Fruit fly (Drosophila melanogaster) whole organism, embryonic: ENCODE measurements around the gene CG10492.

ENCODE experiments used
- Adf1 ChIP-seq: fragments of 200-800 bp; sonication (Bioruptor generic); IDR thresholded peaks from 2 replicates; pipeline ENCODE4 v1.3.6; 2022; ENCODE audit warnings: missing biosample characterization, missing genetic modification characterization
- CG11085 ChIP-seq: fragments of 200-800 bp; sonication (Bioruptor generic); IDR thresholded peaks from 2 replicates; pipeline ENCODE4 v1.3.6; 2022; ENCODE audit warnings: missing biosample characterization, missing genetic modification characterization
- CG12659 ChIP-seq: fragments of 200-800 bp; sonication (Bioruptor generic); optimal IDR thresholded peaks from 3 replicates; lab custom pipeline; 2017; ENCODE audit warnings: mild to moderate bottlenecking, missing biosample characterization, missing genetic modification reagents, missing genetic modification characterization
- CG1603 ChIP-seq: fragments of 200-800 bp; sonication (Bioruptor generic); optimal IDR thresholded peaks from 2 replicates; lab custom pipeline; 2019; ENCODE audit warnings: missing biosample characterization, mild to moderate bottlenecking, missing genetic modification characterization, moderate library complexity
- CG1647 ChIP-seq: fragments of 200-800 bp; sonication (Bioruptor generic); optimal IDR thresholded peaks from 3 replicates; lab custom pipeline; 2016; ENCODE audit warnings: missing biosample characterization, missing genetic modification characterization
- CG17359 ChIP-seq: fragments of 200-800 bp; sonication (Bioruptor generic); optimal IDR thresholded peaks from 3 replicates; lab custom pipeline; 2018; ENCODE audit warnings: missing biosample characterization, mild to moderate bottlenecking, missing genetic modification characterization, moderate library complexity
- CG17568 ChIP-seq: fragments of 200-800 bp; sonication (Bioruptor generic); optimal IDR thresholded peaks from 2 replicates; lab custom pipeline; 2018; ENCODE audit warnings: missing biosample characterization, mild to moderate bottlenecking, missing genetic modification characterization, moderate library complexity
- CG18262 ChIP-seq: fragments of 200-800 bp; optimal IDR thresholded peaks from 3 replicates; lab custom pipeline; 2019; ENCODE audit warnings: missing biosample characterization, mild to moderate bottlenecking, missing genetic modification characterization, moderate library complexity
- CG30431 ChIP-seq: fragments of 200-800 bp; sonication (Bioruptor generic); optimal IDR thresholded peaks from 2 replicates; lab custom pipeline; 2017; ENCODE audit warnings: missing biosample characterization, missing genetic modification characterization
- CG32767 ChIP-seq: fragments of 200-800 bp; sonication (Bioruptor generic); IDR thresholded peaks from 2 replicates; pipeline ENCODE4 v1.3.6; 2022; ENCODE audit warnings: missing biosample characterization, missing genetic modification characterization
- CG32772 ChIP-seq: fragments of 200-800 bp; sonication (Bioruptor generic); IDR thresholded peaks from 2 replicates; pipeline ENCODE4 v1.3.6; 2022; ENCODE audit warnings: missing biosample characterization, missing genetic modification characterization
- CG34422 ChIP-seq: fragments of 200-800 bp; sonication (Bioruptor generic); IDR thresholded peaks from 3 replicates; pipeline ENCODE4 v1.3.6; 2022; ENCODE audit warnings: missing biosample characterization, missing genetic modification characterization
- CG6813 ChIP-seq: fragments of 200-800 bp; sonication (Bioruptor generic); optimal IDR thresholded peaks from 2 replicates; lab custom pipeline; 2017; ENCODE audit warnings: missing biosample characterization, missing genetic modification characterization, mild to moderate bottlenecking, moderate library complexity, missing genetic modification reagents
- CG8281 ChIP-seq: fragments of 200-800 bp; sonication (Bioruptor generic); optimal IDR thresholded peaks from 2 replicates; lab custom pipeline; 2018; ENCODE audit warnings: missing biosample characterization, mild to moderate bottlenecking, missing genetic modification characterization, moderate library complexity
- CG8924 ChIP-seq: fragments of 200-800 bp; optimal IDR thresholded peaks from 3 replicates; lab custom pipeline; 2019; ENCODE audit warnings: missing biosample characterization, mild to moderate bottlenecking, missing genetic modification characterization, moderate library complexity
- CG8944 ChIP-seq: fragments of 200-800 bp; sonication (Bioruptor generic); optimal IDR thresholded peaks from 3 replicates; lab custom pipeline; 2016; ENCODE audit warnings: missing biosample characterization, missing genetic modification characterization
- CG9817 ChIP-seq: fragments of 200-800 bp; sonication (Bioruptor generic); optimal IDR thresholded peaks from 2 replicates; lab custom pipeline; 2018; ENCODE audit warnings: missing biosample characterization, mild to moderate bottlenecking, missing genetic modification characterization, moderate library complexity
- Doc3 ChIP-seq: fragments of 200-800 bp; sonication (Bioruptor generic); IDR thresholded peaks from 3 replicates; pipeline ENCODE4 v1.3.6; 2022; ENCODE audit warnings: missing biosample characterization, missing genetic modification characterization; ENCODE audit not compliant: partially characterized antibody
- Fer2 ChIP-seq: fragments of 200-800 bp; sonication (Bioruptor generic); optimal IDR thresholded peaks from 2 replicates; lab custom pipeline; 2018; ENCODE audit warnings: missing biosample characterization, mild to moderate bottlenecking, missing genetic modification characterization, moderate library complexity
- HLHmδ ChIP-seq: fragments of 200-800 bp; sonication (Bioruptor generic); optimal IDR thresholded peaks from 2 replicates; lab custom pipeline; 2018; ENCODE audit warnings: missing biosample characterization, mild to moderate bottlenecking, missing genetic modification characterization, moderate library complexity
- Hand ChIP-seq: fragments of 200-800 bp; sonication (Bioruptor generic); optimal IDR thresholded peaks from 2 replicates; lab custom pipeline; 2017; ENCODE audit warnings: mild to moderate bottlenecking, missing biosample characterization, missing genetic modification reagents, missing genetic modification characterization
- Hmx ChIP-seq: fragments of 200-800 bp; sonication (Bioruptor generic); optimal IDR thresholded peaks from 2 replicates; lab custom pipeline; 2016; ENCODE audit warnings: missing biosample characterization, missing genetic modification characterization
- Hr51 ChIP-seq, 2 experiments: fragments of 200-800 bp; sonication (Bioruptor generic); optimal IDR thresholded peaks; 2 replicates in 1 of 2; 3 replicates in 1 of 2; lab custom pipeline; 2016 to 2018; ENCODE audit warnings: missing biosample characterization in 2 of 2, missing genetic modification characterization in 2 of 2, mild to moderate bottlenecking in 1 of 2, moderate library complexity in 1 of 2
- Rfx ChIP-seq: fragments of 200-800 bp; sonication (Bioruptor generic); IDR thresholded peaks from 2 replicates; pipeline ENCODE4 v1.3.6; 2022; ENCODE audit warnings: missing biosample characterization, missing genetic modification characterization
- Side ChIP-seq: fragments of 200-800 bp; sonication (Bioruptor generic); optimal IDR thresholded peaks from 2 replicates; lab custom pipeline; 2016; ENCODE audit warnings: missing biosample characterization, missing genetic modification characterization
- Six4 ChIP-seq: fragments of 200-800 bp; sonication (Bioruptor generic); optimal IDR thresholded peaks from 2 replicates; lab custom pipeline; 2016; ENCODE audit warnings: missing biosample characterization, missing genetic modification characterization
- Usf ChIP-seq: fragments of 200-800 bp; sonication (Bioruptor generic); optimal IDR thresholded peaks from 2 replicates; lab custom pipeline; 2017; ENCODE audit warnings: missing genotype, missing biosample characterization, missing genetic modification characterization
- ase ChIP-seq: fragments of 200-800 bp; sonication (Bioruptor generic); IDR thresholded peaks from 3 replicates; pipeline ENCODE4 v1.3.6; 2022; ENCODE audit warnings: missing biosample characterization, missing genetic modification characterization
- bbx ChIP-seq: fragments of 200-800 bp; sonication (Bioruptor generic); IDR thresholded peaks from 2 replicates; pipeline ENCODE4 v1.3.6; 2022; ENCODE audit warnings: missing biosample characterization, missing genetic modification characterization; ENCODE audit not compliant: partially characterized antibody
- bowl ChIP-seq: fragments of 200-800 bp; sonication (Bioruptor generic); IDR thresholded peaks from 2 replicates; pipeline ENCODE4 v1.3.6; 2022; ENCODE audit warnings: missing biosample characterization, missing genetic modification characterization
- cg ChIP-seq: fragments of 200-800 bp; sonication (Bioruptor generic); optimal IDR thresholded peaks from 3 replicates; lab custom pipeline; 2019; ENCODE audit warnings: missing biosample characterization, mild to moderate bottlenecking, missing genetic modification characterization, moderate library complexity
- chif ChIP-seq, 2 experiments: fragments of 200-800 bp; sonication (Bioruptor generic); optimal IDR thresholded peaks; 3 replicates each; lab custom pipeline; 2016; ENCODE audit warnings: missing biosample characterization in 2 of 2, missing genetic modification characterization in 2 of 2
- crc ChIP-seq: fragments of 200-800 bp; sonication (Bioruptor generic); optimal IDR thresholded peaks from 2 replicates; lab custom pipeline; 2016; ENCODE audit warnings: missing biosample characterization, missing genetic modification characterization
- croc ChIP-seq: fragments of 200-800 bp; sonication (Bioruptor generic); conservative IDR thresholded peaks from 3 replicates; pipeline ENCODE4 v1.3.6; 2022; ENCODE audit warnings: missing biosample characterization, missing genetic modification characterization
- dpn ChIP-seq, 2 experiments: fragments of 200-800 bp; sonication (Bioruptor generic); optimal IDR thresholded peaks; 3 replicates each; lab custom pipeline; 2016; ENCODE audit warnings: missing biosample characterization in 2 of 2, missing genetic modification characterization in 2 of 2
- ems ChIP-seq: fragments of 200-800 bp; sonication (Bioruptor generic); optimal IDR thresholded peaks from 3 replicates; lab custom pipeline; 2016; ENCODE audit warnings: missing biosample characterization, missing genetic modification characterization
- exex ChIP-seq: fragments of 200-800 bp; sonication (Bioruptor generic); optimal IDR thresholded peaks from 4 replicates; lab custom pipeline; 2018; ENCODE audit warnings: missing biosample characterization, mild to moderate bottlenecking, missing genetic modification characterization, moderate library complexity
- gsb-n ChIP-seq: fragments of 200-800 bp; sonication (Bioruptor generic); optimal IDR thresholded peaks from 3 replicates; lab custom pipeline; 2018; ENCODE audit warnings: missing biosample characterization, mild to moderate bottlenecking, missing genetic modification characterization
- hbn ChIP-seq: fragments of 200-800 bp; sonication (Bioruptor generic); IDR thresholded peaks from 2 replicates; pipeline ENCODE4 v1.3.6; 2022; ENCODE audit warnings: missing biosample characterization, missing genetic modification characterization; ENCODE audit not compliant: partially characterized antibody
- hkb ChIP-seq, 2 experiments: fragments of 200-800 bp in 1 of 2; fragments of >200 bp in 1 of 2; sonication (Bioruptor generic) in 1 of 2; IDR thresholded peaks in 1 of 2; optimal IDR thresholded peaks in 1 of 2; 2 replicates each; pipeline versions ENCODE4 v1.3.6 to Lab custom; 2017 to 2022; ENCODE audit warnings: missing biosample characterization in 1 of 2, missing genetic modification characterization in 1 of 2
- kni ChIP-seq: fragments of 200-800 bp; sonication (Bioruptor generic); optimal IDR thresholded peaks from 3 replicates; lab custom pipeline; 2017; ENCODE audit warnings: mild to moderate bottlenecking, missing biosample characterization, missing genetic modification reagents, missing genetic modification characterization
- mirr ChIP-seq: fragments of 200-800 bp; sonication (Bioruptor generic); optimal IDR thresholded peaks from 3 replicates; lab custom pipeline; 2018; ENCODE audit warnings: missing biosample characterization, mild to moderate bottlenecking, missing genetic modification characterization
- odd ChIP-seq: fragments of 200-800 bp; sonication (Bioruptor generic); optimal IDR thresholded peaks from 2 replicates; lab custom pipeline; 2017; ENCODE audit warnings: missing biosample characterization, mild to moderate bottlenecking, missing genetic modification characterization
- org-1 ChIP-seq: fragments of 200-800 bp; sonication (Bioruptor generic); optimal IDR thresholded peaks from 2 replicates; lab custom pipeline; 2017; ENCODE audit warnings: missing biosample characterization, missing genetic modification characterization
- p53 ChIP-seq: fragments of 200-800 bp; sonication (Bioruptor generic); optimal IDR thresholded peaks from 2 replicates; lab custom pipeline; 2016; ENCODE audit warnings: missing biosample characterization, missing genetic modification characterization
- sisA ChIP-seq: fragments of 200-800 bp; sonication (Bioruptor generic); IDR thresholded peaks from 2 replicates; pipeline ENCODE4 v1.3.6; 2022; ENCODE audit warnings: missing biosample characterization, missing genetic modification characterization
- tgo ChIP-seq: fragments of 200-800 bp; sonication (Bioruptor generic); IDR thresholded peaks from 3 replicates; pipeline ENCODE4 v1.3.6; 2022; ENCODE audit warnings: missing biosample characterization, missing genetic modification characterization
- tna ChIP-seq: fragments of 200-800 bp; sonication (Bioruptor generic); IDR thresholded peaks from 2 replicates; pipeline ENCODE4 v1.3.6; 2022; ENCODE audit warnings: missing biosample characterization, missing genetic modification characterization; ENCODE audit not compliant: partially characterized antibody
- tup ChIP-seq: fragments of 200-800 bp; sonication (Bioruptor generic); optimal IDR thresholded peaks from 2 replicates; lab custom pipeline; 2016; ENCODE audit warnings: missing biosample characterization, mild to moderate bottlenecking, missing genetic modification characterization, moderate library complexity

The CG10492 gene

DNA sequence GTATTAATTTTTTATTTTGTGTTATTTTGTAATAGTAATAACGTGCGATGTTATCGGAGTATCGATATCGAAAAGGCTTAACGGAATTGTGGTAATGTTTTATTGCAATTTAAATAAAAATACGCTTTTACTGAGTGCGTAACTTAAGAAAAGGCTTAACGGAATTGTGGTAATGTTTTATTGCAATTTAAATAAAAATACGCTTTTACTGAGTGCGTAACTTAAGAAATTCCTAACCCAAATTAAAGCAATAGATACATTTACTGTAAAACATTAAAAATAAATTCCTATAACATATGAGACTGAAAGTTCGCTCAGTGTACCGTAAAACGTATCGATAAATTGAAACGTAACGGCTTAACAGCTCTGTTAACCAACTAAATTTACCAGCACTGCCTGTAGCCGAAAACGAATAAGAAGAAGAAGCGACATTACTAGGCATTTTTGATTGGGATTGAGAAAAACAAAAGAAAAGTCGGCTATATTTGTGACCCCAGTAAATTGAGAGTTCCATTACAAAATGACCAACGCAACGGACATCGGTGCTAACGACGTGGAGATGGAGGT lies 2.3 kb upstream of the CG10492 start, which contains the start of gene Rpn3 (continued):
- TF ChIP-seq croc (GFP tag; lab: Robert Waterston, UW) (peak; percentile 52), ems (GFP tag; lab: Kevin White, UChicago) (peak; percentile 80), ase (GFP tag; lab: Robert Waterston, UW) (peak; percentile 86), HLHmδ (GFP tag; lab: Kevin White, UChicago) (no peak), Rfx (GFP tag; lab: Robert Waterston, UW) (peak; percentile 86), hkb (optimal IDR thresholded peaks at IDR 0.05; lab: Kevin White, UChicago) (no peak), hkb (GFP tag; IDR thresholded peaks at IDR 0.05; lab: Robert Waterston, UW) (peak; percentile 92), sisA (GFP tag; lab: Robert Waterston, UW) (peak; percentile 84), Hr51 (GFP tag; optimal IDR thresholded peaks at IDR 0.05; lab: Kevin White, UChicago) (peak; percentile 74 to 82), CG8281 (tag; lab: Kevin White, UChicago) (no peak), cg (GFP tag; lab: Kevin White, UChicago) (no peak), CG32772 (GFP tag; lab: Robert Waterston, UW) (peak; percentile 87), Adf1 (GFP tag; lab: Robert Waterston, UW) (peak; percentile 59), Fer2 (tag; lab: Kevin White, UChicago) (peak; percentile 13), CG18262 (tag; lab: Kevin White, UChicago) (peak; percentile 85), CG9817 (tag; lab: Kevin White, UChicago) (peak; percentile 67), CG30431 (peak; percentile 44), p53 (GFP tag; lab: Kevin White, UChicago) (peak; percentile 44), Usf (GFP tag; lab: Kevin White, UChicago) (peak; percentile 38), CG8924 (tag; lab: Kevin White, UChicago) (peak; percentile 82), CG32767 (peak; percentile 77), CG11085 (peak; percentile 69; the same call in 1 of the 2 replicates), CG8944 (GFP tag; lab: Kevin White, UChicago) (peak; percentile 80), odd (GFP tag; lab: Kevin White, UChicago) (no peak), org-1 (peak; percentile 32), CG1647 (GFP tag; lab: Kevin White, UChicago) (peak; percentile 54), gsb-n (tag; lab: Kevin White, UChicago) (peak; percentile 69), CG34422 (peak; percentile 83), Hmx (GFP tag; lab: Kevin White, UChicago) (no peak), Doc3 (GFP tag; lab: Robert Waterston, UW) (peak; percentile 47; the same call in 1 of the 3 replicates), tna (GFP tag; lab: Robert Waterston, UW) (peak; percentile 61), CG12659 (GFP tag; lab: Kevin White, UChicago) (peak; percentile 91), kni (GFP tag; lab: Kevin White, UChicago) (no peak), Hand (GFP tag; lab: Kevin White, UChicago) (peak; percentile 15), dpn (GFP tag; optimal IDR thresholded peaks at IDR 0.05; lab: Kevin White, UChicago) (peak; percentile 77 to 90), exex (no peak), tup (GFP tag; lab: Kevin White, UChicago) (peak; percentile 31), Six4 (GFP tag; lab: Kevin White, UChicago) (peak; percentile 86), mirr (GFP tag; lab: Kevin White, UChicago) (no peak), CG17359 (tag; lab: Kevin White, UChicago) (peak; percentile 86), Side (GFP tag; lab: Kevin White, UChicago) (peak; percentile 83), bowl (GFP tag; lab: Robert Waterston, UW) (no peak), hbn (peak; percentile 64), CG1603 (tag; lab: Kevin White, UChicago) (peak; percentile 77), chif (GFP tag; optimal IDR thresholded peaks at IDR 0.05; lab: Kevin White, UChicago) (peak; percentile 75 to 85), bbx (GFP tag; lab: Robert Waterston, UW) (peak; percentile 54; the same call in 1 of the 2 replicates), CG17568 (no peak), CG6813 (no peak), tgo (GFP tag; lab: Robert Waterston, UW) (peak; percentile 86), crc (GFP tag; lab: Kevin White, UChicago) (peak; percentile 47)
